Fruit fly (Drosophila melanogaster) whole organism, prepupa: Measurements from ENCODE around the gene elB.

Source experiments
- CG11902 ChIP-seq: fragments of 200-800 bp; sonication (Bioruptor generic); optimal IDR thresholded peaks from 3 replicates; lab custom pipeline; 2016; ENCODE audit warnings: missing biosample characterization, missing genetic modification characterization
- Hr4 ChIP-seq: fragments of 200-800 bp; sonication (Bioruptor generic); optimal IDR thresholded peaks from 3 replicates; lab custom pipeline; 2016; ENCODE audit warnings: missing biosample characterization, missing genetic modification characterization
- Smox ChIP-seq: fragments of 200-800 bp; sonication (Bioruptor generic); optimal IDR thresholded peaks from 3 replicates; lab custom pipeline; 2016; ENCODE audit warnings: missing biosample characterization, missing genetic modification characterization
- eg ChIP-seq: fragments of 200-800 bp; sonication (Bioruptor generic); IDR thresholded peaks from 3 replicates; pipeline ENCODE4 v1.3.6; 2022; ENCODE audit warnings: missing biosample characterization, missing genetic modification characterization

DNA sequence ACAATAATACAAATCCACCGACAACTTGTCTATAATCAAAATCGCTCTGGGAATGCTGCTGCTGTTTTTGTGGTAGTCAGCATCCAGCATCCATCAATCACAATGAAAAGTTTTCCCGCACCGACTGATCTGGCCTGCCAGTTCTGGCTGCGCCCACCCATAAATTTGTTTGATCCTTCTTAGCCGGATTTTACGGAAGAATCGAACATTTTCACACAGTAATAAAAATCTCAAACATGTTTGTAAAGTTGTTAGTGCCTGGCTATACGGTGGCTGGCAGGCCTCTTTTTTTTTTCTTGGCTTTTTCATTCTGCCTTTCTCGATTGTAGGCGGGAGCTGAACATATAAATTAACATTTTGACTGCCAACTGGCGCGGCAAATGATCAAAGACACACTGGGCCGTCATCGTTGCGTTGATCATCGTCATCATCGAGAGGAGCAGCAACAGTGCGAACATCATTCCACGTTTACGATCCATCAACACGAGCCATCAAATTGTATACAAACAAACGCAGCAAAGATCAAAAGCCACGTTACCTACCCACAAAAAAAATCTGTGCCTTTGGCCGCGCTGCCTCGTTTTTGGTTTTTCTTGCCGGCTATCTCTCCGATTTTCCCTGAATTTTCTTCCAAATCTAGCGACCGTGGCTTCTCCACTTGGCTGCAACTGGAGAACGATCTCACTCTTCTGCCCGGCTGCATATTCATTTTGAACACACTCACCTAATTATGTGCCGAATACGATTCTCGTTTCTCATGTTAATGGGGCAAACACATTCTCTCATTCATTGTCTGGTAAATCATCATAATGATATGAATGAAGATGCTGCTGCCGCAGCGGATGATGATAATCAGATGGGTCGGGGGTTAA lies 43.8 kb upstream of the elB start:
- no peak for TF ChIP-seq CG11902 (GFP tag; lab: Kevin White, UChicago)
- no peak for TF ChIP-seq Smox
- no peak for TF ChIP-seq Hr4
- TF ChIP-seq eg, result no peak
